Fruit fly (Drosophila melanogaster): ENCODE measurements around the gene CG46281.

Gene CG46281

DNA sequence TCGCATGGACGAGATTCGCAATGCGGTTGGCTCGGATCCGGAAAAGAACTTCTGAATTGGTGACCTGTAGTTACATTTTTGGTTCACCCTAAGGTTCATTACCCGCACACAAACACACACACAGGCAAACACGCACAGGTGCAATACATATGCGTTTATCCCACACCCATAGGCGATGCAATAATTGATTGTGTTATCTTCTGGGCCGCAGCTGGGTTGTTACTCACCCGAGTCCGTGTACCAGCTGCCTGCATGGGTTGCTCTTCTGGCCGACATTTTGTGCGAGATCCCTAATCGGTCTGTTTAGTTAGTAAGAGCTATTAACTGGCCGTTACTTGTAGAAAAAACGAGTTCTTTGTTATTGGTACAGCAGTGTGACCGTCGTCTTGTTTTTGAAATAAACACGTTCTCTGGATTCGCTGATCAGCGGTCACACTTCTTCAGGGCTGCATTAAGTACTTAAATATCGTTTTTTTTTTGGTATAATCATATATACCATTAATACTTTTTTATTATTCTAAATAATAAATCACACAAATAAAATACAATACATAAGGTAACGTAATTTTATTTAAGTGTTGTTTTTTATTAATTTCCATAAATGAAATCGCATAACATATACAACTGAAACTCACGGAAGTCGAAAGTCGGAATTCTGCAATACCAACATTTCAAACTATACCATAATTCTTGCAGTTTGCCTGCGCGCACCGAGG lies 19.0 kb downstream of the CG46281 start, which contains the start of gene CG8031 (continued):
- TF ChIP-seq CG31388 (GFP tag; optimal IDR thresholded peaks at IDR 0.05) (no peak), Gug (GFP tag; IDR thresholded peaks at IDR 0.05) (no peak), wek (GFP tag; optimal IDR thresholded peaks at IDR 0.05) (no peak), ssp (GFP tag; IDR thresholded peaks at IDR 0.05) (no peak), bab2 (GFP tag; optimal IDR thresholded peaks at IDR 0.05) (no peak), dati (GFP tag; IDR thresholded peaks at IDR 0.05) (no peak), CG10979 (tag; optimal IDR thresholded peaks at IDR 0.05) (peak; percentile 11), Six4 (GFP tag; optimal IDR thresholded peaks at IDR 0.05) (no peak), p53 (GFP tag; optimal IDR thresholded peaks at IDR 0.05) (no peak), ttk (GFP tag; IDR thresholded peaks at IDR 0.05) (no peak), sna (GFP tag; IDR thresholded peaks at IDR 0.05; ENCODE audit: partially characterized antibody) (peak; percentile 55; the same call in 1 of the 2 replicates), bbx (GFP tag; IDR thresholded peaks at IDR 0.05; ENCODE audit: partially characterized antibody) (peak; percentile 32; the same call in 1 of the 2 replicates), amos (GFP tag; IDR thresholded peaks at IDR 0.05; ENCODE audit: partially characterized antibody) (no peak; the same call in 1 of the 2 replicates), Med (GFP tag) (no peak), prd (optimal IDR thresholded peaks at IDR 0.05) (no peak), prd (GFP tag; IDR thresholded peaks at IDR 0.05) (no peak), CG34422 (GFP tag; IDR thresholded peaks at IDR 0.05) (peak; percentile 66; the same call in 2 of the 3 replicates), CG14050 (GFP tag; IDR thresholded peaks at IDR 0.05) (0 out of 3 replicates have a peak, but pooled peaks have one; percentile 18), CG6272 (GFP tag; IDR thresholded peaks at IDR 0.05) (no peak), zfh2 (GFP tag; optimal IDR thresholded peaks at IDR 0.05) (no peak), CG31441 (GFP tag; IDR thresholded peaks at IDR 0.05) (no peak), CG10267 (tag; optimal IDR thresholded peaks at IDR 0.05) (peak; percentile 60), Dp (GFP tag; optimal IDR thresholded peaks at IDR 0.05) (peak; percentile 52), Ets65A (GFP tag) (no peak), CG4730 (GFP tag; IDR thresholded peaks at IDR 0.05) (no peak), CG10321 (GFP tag; IDR thresholded peaks at IDR 0.05) (0 out of 2 replicates have a peak, but pooled peaks have one; percentile 16), maf-S (GFP tag; optimal IDR thresholded peaks at IDR 0.05) (no peak), CG8089 (GFP tag; optimal IDR thresholded peaks at IDR 0.05) (no peak), gem (tag; optimal IDR thresholded peaks at IDR 0.05) (no peak)

DNA sequence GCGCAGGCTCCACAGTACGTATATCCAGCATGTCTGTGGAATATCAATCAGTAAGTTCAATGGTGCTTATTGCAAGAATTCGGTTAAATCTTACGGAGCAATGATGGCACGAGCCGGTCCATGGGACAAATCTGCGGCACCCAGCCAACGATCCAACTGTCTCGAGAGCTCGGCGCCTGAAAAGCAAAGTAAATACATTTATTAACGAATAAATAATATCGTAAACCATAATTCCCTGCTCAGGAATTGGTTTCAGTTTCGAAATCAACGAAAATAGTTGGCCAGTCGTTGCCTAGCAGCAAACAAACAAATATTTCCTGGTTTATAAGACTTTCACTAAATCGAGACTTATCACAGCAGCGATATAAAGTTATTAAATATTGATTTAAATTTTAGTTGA lies 20.5 kb downstream of the CG46281 start, which contains the start of gene CG11656:
TSS of gene CG11656 (plus strand) at position 301 of the 400 bp plus-strand sequence.
- no peak for TF ChIP-seq Lpt (GFP tag; optimal IDR thresholded peaks at IDR 0.05)
- TF ChIP-seq Bdp1 (GFP tag; optimal IDR thresholded peaks at IDR 0.05) = no peak

DNA sequence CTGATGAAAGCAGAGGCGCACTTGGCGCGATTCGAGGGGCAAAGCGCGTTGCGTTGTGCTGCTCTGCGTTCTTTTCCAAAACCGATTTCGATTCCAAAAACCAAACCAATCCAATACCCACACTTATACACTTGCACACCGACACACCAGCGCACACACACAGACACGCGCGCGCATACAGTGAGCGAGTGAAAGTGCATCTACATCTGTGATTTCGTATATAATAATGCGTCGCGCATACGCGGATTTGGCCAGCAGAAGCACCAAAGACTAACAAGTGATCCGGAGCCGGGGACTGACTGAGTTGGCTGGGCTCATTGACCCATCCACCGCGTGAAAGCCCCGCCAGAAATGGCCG lies 31.9 kb downstream of the CG46281 start:
- TF ChIP-seq CG8478 (optimal IDR thresholded peaks at IDR 0.05) = peak; percentile 40
- TF ChIP-seq Xrp1 (GFP tag; IDR thresholded peaks at IDR 0.05) = no peak
- TF ChIP-seq Opbp (GFP tag; IDR thresholded peaks at IDR 0.05; ENCODE audit: partially characterized antibody) = 0 out of 3 replicates have a peak, but pooled peaks have one; percentile 1
- peak; percentile 4 for TF ChIP-seq MESR4 (GFP tag; optimal IDR thresholded peaks at IDR 0.05)
- TF ChIP-seq Ets65A (GFP tag) = peak; percentile 22
- peak; percentile 97 for TF ChIP-seq CG8388 (GFP tag; optimal IDR thresholded peaks at IDR 0.05)
- TF ChIP-seq CG4617 (GFP tag; optimal IDR thresholded peaks at IDR 0.05; ENCODE audit: borderline replicate concordance) = peak; percentile 18
- no peak for TF ChIP-seq CG12155 (GFP tag; optimal IDR thresholded peaks at IDR 0.05)
- TF ChIP-seq cg (GFP tag; optimal IDR thresholded peaks at IDR 0.05) = peak; percentile 92
- TF ChIP-seq CHES-1-like (GFP tag; optimal IDR thresholded peaks at IDR 0.05) = no peak
- TF ChIP-seq CG10209 (GFP tag; optimal IDR thresholded peaks at IDR 0.05) = no peak

Measured in whole organism, embryonic.